Worm (Caenorhabditis elegans) whole organism, L3 larva: Measurements from ENCODE around the gene dhhc-13.

Experiments used
- aly-2 ChIP-seq: fragments of 150-350 bp; optimal IDR thresholded peaks from 2 replicates; lab custom pipeline; 2014; ENCODE audit warnings: missing biosample characterization, missing genetic modification characterization
- ama-1 ChIP-seq: fragments of 150-350 bp; optimal IDR thresholded peaks from 2 replicates; lab custom pipeline; 2018
- ceh-16 ChIP-seq: sonication (generic microtip); optimal IDR thresholded peaks from 2 replicates; lab custom pipeline; 2017; ENCODE audit warnings: missing biosample characterization, missing genetic modification characterization
- ceh-28 ChIP-seq: fragments of 150-350 bp; optimal IDR thresholded peaks from 2 replicates; lab custom pipeline; 2014; ENCODE audit warnings: missing biosample characterization, missing genetic modification reagents, missing genetic modification characterization
- ceh-82 ChIP-seq: fragments of 150-350 bp; optimal IDR thresholded peaks from 2 replicates; lab custom pipeline; 2014; ENCODE audit warnings: missing biosample characterization, missing genetic modification characterization
- daf-12 ChIP-seq: fragments of 150-350 bp; optimal IDR thresholded peaks from 2 replicates; lab custom pipeline; 2014; ENCODE audit warnings: missing biosample characterization, missing genetic modification reagents, missing genetic modification characterization
- egl-27 ChIP-seq: sonication (generic microtip); optimal IDR thresholded peaks from 4 replicates; lab custom pipeline; 2017; ENCODE audit warnings: missing biosample characterization, missing genetic modification reagents, missing genetic modification characterization
- egl-5 ChIP-seq: fragments of 150-350 bp; optimal IDR thresholded peaks from 2 replicates; lab custom pipeline; 2017; ENCODE audit warnings: missing biosample characterization, missing genetic modification reagents, missing genetic modification characterization, inconsistent platforms
- elt-1 ChIP-seq: fragments of 150-350 bp; optimal IDR thresholded peaks from 2 replicates; lab custom pipeline; 2014; ENCODE audit warnings: missing biosample characterization, missing genetic modification characterization
- elt-2 ChIP-seq: sonication (generic microtip); optimal IDR thresholded peaks from 2 replicates; lab custom pipeline; 2016; ENCODE audit warnings: missing genetic modification reagents, mild to moderate bottlenecking, missing genetic modification characterization, missing compliant biosample characterization
- elt-3 ChIP-seq, 3 experiments: fragments of 150-350 bp in 1 of 3; sonication (generic microtip) in 2 of 3; optimal IDR thresholded peaks; 2 replicates in 2 of 3; 4 replicates in 1 of 3; lab custom pipeline; 2014 to 2017; ENCODE audit warnings: missing biosample characterization in 3 of 3, missing genetic modification characterization in 3 of 3
- eor-1 ChIP-seq, 2 experiments: fragments of 150-350 bp; optimal IDR thresholded peaks; 2 replicates each; lab custom pipeline; 2014 to 2018; ENCODE audit warnings: missing biosample characterization in 2 of 2, missing genetic modification characterization in 2 of 2
- fkh-10 ChIP-seq: sonication (generic microtip); optimal IDR thresholded peaks from 2 replicates; lab custom pipeline; 2017; ENCODE audit warnings: missing biosample characterization, missing genetic modification reagents, missing genetic modification characterization
- fos-1 ChIP-seq: fragments of 150-350 bp; optimal IDR thresholded peaks from 2 replicates; lab custom pipeline; 2014; ENCODE audit warnings: missing biosample characterization, missing genetic modification characterization
- hmg-11 ChIP-seq: sonication (generic microtip); optimal IDR thresholded peaks from 2 replicates; lab custom pipeline; 2016; ENCODE audit warnings: missing genetic modification characterization, missing compliant biosample characterization
- jun-1 ChIP-seq: fragments of 150-350 bp; optimal IDR thresholded peaks from 2 replicates; lab custom pipeline; 2014; ENCODE audit warnings: missing biosample characterization, missing genetic modification reagents, missing genetic modification characterization
- lin-15B ChIP-seq: fragments of 150-350 bp; optimal IDR thresholded peaks from 2 replicates; lab custom pipeline; 2014; ENCODE audit warnings: missing biosample characterization, missing genetic modification characterization
- lin-39 ChIP-seq: fragments of 150-350 bp; optimal IDR thresholded peaks from 2 replicates; lab custom pipeline; 2018; ENCODE audit warnings: missing biosample characterization, missing genetic modification reagents, missing genetic modification characterization
- lsy-12 ChIP-seq: sonication (generic microtip); optimal IDR thresholded peaks from 2 replicates; lab custom pipeline; 2016; ENCODE audit warnings: mild to moderate bottlenecking, missing genetic modification characterization, missing compliant biosample characterization
- mdl-1 ChIP-seq: fragments of 150-350 bp; optimal IDR thresholded peaks from 2 replicates; lab custom pipeline; 2014; ENCODE audit warnings: missing biosample characterization, missing genetic modification characterization
- mml-1 ChIP-seq: fragments of 150-350 bp; sonication (generic microtip); optimal IDR thresholded peaks from 3 replicates; lab custom pipeline; 2014; ENCODE audit warnings: missing biosample characterization, missing genetic modification characterization
- nfya-1 ChIP-seq: sonication (generic microtip); optimal IDR thresholded peaks from 2 replicates; lab custom pipeline; 2017; ENCODE audit warnings: missing genetic modification characterization, mild to moderate bottlenecking, missing compliant biosample characterization, antibody characterized with exemption, moderate library complexity; ENCODE audit not compliant: insufficient read depth
- nhr-11 ChIP-seq: fragments of 150-350 bp; optimal IDR thresholded peaks from 2 replicates; lab custom pipeline; 2014; ENCODE audit warnings: missing biosample characterization, missing genetic modification characterization
- nhr-12 ChIP-seq: fragments of 150-350 bp; optimal IDR thresholded peaks from 2 replicates; lab custom pipeline; 2014; ENCODE audit warnings: missing biosample characterization, missing genetic modification characterization
- nhr-23 ChIP-seq: fragments of 150-350 bp; optimal IDR thresholded peaks from 2 replicates; lab custom pipeline; 2014; ENCODE audit warnings: missing biosample characterization, missing genetic modification reagents, missing genetic modification characterization
- nhr-25 ChIP-seq: sonication (generic microtip); optimal IDR thresholded peaks from 2 replicates; lab custom pipeline; 2017; ENCODE audit warnings: missing biosample characterization, missing genetic modification characterization
- nhr-43 ChIP-seq: sonication (generic microtip); optimal IDR thresholded peaks from 2 replicates; lab custom pipeline; 2016; ENCODE audit warnings: mild to moderate bottlenecking, missing genetic modification characterization, missing compliant biosample characterization; ENCODE audit not compliant: poor library complexity, severe bottlenecking
- nhr-67 ChIP-seq: fragments of 150-350 bp; optimal IDR thresholded peaks from 2 replicates; lab custom pipeline; 2014; ENCODE audit warnings: missing biosample characterization, missing genetic modification characterization
- nhr-77 ChIP-seq: fragments of 150-350 bp; optimal IDR thresholded peaks from 2 replicates; lab custom pipeline; 2014; ENCODE audit warnings: missing biosample characterization, missing genetic modification characterization
- pha-4 ChIP-seq: fragments of 150-350 bp; optimal IDR thresholded peaks from 2 replicates; lab custom pipeline; 2014; ENCODE audit warnings: missing biosample characterization, missing genetic modification reagents, missing genetic modification characterization
- sea-2 ChIP-seq: fragments of 150-350 bp; sonication (generic microtip); optimal IDR thresholded peaks from 4 replicates; lab custom pipeline; 2014; ENCODE audit warnings: missing biosample characterization, missing genetic modification reagents, missing genetic modification characterization
- snpc-4 ChIP-seq: fragments of 150-350 bp; optimal IDR thresholded peaks from 2 replicates; lab custom pipeline; 2014; ENCODE audit warnings: missing biosample characterization, missing genetic modification characterization
- tbx-2 ChIP-seq: sonication (generic microtip); optimal IDR thresholded peaks from 2 replicates; lab custom pipeline; 2016; ENCODE audit warnings: mild to moderate bottlenecking, missing genetic modification characterization, missing compliant biosample characterization
- unc-39 ChIP-seq: sonication (generic microtip); optimal IDR thresholded peaks from 4 replicates; lab custom pipeline; 2017; ENCODE audit warnings: missing biosample characterization, missing genetic modification characterization
- unc-62 ChIP-seq: fragments of 150-350 bp; sonication (generic microtip); optimal IDR thresholded peaks from 4 replicates; lab custom pipeline; 2014; ENCODE audit warnings: missing biosample characterization, missing genetic modification reagents, missing genetic modification characterization
- zag-1 ChIP-seq: fragments of 150-350 bp; optimal IDR thresholded peaks from 2 replicates; lab custom pipeline; 2014; ENCODE audit warnings: missing biosample characterization, missing genetic modification characterization
- ztf-4 ChIP-seq: fragments of 150-350 bp; optimal IDR thresholded peaks from 2 replicates; lab custom pipeline; 2014; ENCODE audit warnings: missing biosample characterization, missing genetic modification characterization

Gene dhhc-13

DNA sequence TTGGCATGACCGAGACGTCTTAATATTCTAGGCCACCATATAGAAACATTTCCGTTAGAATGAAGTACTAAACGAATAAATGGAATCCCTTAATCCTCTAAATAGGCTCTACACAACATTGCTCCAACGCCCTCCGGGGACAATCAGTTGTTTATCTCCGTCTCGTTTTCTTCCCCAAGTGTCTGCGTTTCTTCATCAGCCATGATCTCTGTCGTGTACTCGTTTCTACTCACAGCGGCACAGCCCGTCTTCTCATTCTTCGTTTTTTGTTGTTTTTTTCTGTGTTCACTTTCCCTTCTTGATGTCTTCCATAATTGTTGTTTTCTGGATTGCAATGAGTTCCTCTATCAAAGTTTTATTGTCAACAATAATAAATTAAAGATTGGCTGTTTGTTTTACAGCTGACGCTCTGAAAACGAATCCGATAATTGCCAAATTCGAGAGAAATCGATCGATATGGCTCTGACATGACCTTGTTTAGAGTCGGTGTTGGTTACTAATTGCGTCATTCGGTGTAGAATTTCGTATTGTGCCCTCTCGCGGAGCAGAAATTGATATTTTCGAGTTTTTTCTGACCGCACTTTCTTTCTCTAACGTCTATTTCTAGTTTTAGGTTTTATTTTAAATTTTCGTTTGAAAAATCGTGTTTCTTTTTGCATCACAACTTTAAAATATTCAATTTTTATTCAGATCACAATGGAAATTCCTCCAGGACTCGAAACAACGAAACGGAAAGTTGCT is 24.3 kb downstream of the dhhc-13 start, which contains the start of gene pfkb-1.2:
Gene pfkb-1.2, plus strand, starts transcription at position 691 of the 741 bp plus-strand sequence.
- TF ChIP-seq mdl-1 (tag; lab: Kevin White, UChicago) = no peak
- no peak for TF ChIP-seq ceh-82
- TF ChIP-seq nhr-12 (tag; lab: Kevin White, UChicago) = no peak
- TF ChIP-seq nhr-11 = no peak
- no peak for TF ChIP-seq ztf-4 (tag; lab: Kevin White, UChicago)
- TF ChIP-seq pha-4 (tag; lab: Kevin White, UChicago) = peak; percentile 6
- no peak for TF ChIP-seq ama-1 (lab: Kevin White, UChicago)
- no peak for TF ChIP-seq sea-2 (GFP tag; lab: Kevin White, UChicago)
- no peak for TF ChIP-seq nhr-23 (tag; lab: Kevin White, UChicago)
- TF ChIP-seq lin-39 (tag; lab: Kevin White, UChicago) = peak; percentile 60
- TF ChIP-seq aly-2 = no peak
- TF ChIP-seq nhr-43 (tag; lab: Kevin White, UChicago) = no peak
- no peak for TF ChIP-seq elt-3 (tag; optimal IDR thresholded peaks at IDR 0.05; lab: Kevin White, UChicago)
- TF ChIP-seq jun-1 (tag; lab: Kevin White, UChicago) = no peak
- TF ChIP-seq unc-39 = no peak
- no peak for TF ChIP-seq snpc-4
- no peak for TF ChIP-seq daf-12
- peak; percentile 32 for TF ChIP-seq egl-5 (tag; lab: Kevin White, UChicago)
- TF ChIP-seq nhr-25 (tag; lab: Kevin White, UChicago) = no peak
- no peak for TF ChIP-seq tbx-2 (tag; lab: Kevin White, UChicago)
- no peak for TF ChIP-seq unc-62 (GFP tag; lab: Kevin White, UChicago)
- no peak for TF ChIP-seq lsy-12 (tag; lab: Kevin White, UChicago)
- peak; percentile 40 for TF ChIP-seq nfya-1 (tag; lab: Kevin White, UChicago)
- no peak for TF ChIP-seq lin-15B (tag; lab: Kevin White, UChicago)
- no peak for TF ChIP-seq mml-1
- TF ChIP-seq fkh-10 (GFP tag; lab: Kevin White, UChicago) = no peak
- no peak for TF ChIP-seq fos-1 (tag; lab: Kevin White, UChicago)
- TF ChIP-seq eor-1 (tag; optimal IDR thresholded peaks at IDR 0.05; lab: Kevin White, UChicago) = no peak
- TF ChIP-seq nhr-67 = no peak
- no peak for TF ChIP-seq elt-2 (tag; lab: Kevin White, UChicago)
- TF ChIP-seq zag-1 (tag; lab: Kevin White, UChicago) = no peak
- no peak for TF ChIP-seq hmg-11 (tag; lab: Kevin White, UChicago)
- no peak for TF ChIP-seq nhr-77 (tag; lab: Kevin White, UChicago)
- no peak for TF ChIP-seq ceh-16 (tag; lab: Kevin White, UChicago)
- TF ChIP-seq, all 47 proteins: peak for 4

DNA sequence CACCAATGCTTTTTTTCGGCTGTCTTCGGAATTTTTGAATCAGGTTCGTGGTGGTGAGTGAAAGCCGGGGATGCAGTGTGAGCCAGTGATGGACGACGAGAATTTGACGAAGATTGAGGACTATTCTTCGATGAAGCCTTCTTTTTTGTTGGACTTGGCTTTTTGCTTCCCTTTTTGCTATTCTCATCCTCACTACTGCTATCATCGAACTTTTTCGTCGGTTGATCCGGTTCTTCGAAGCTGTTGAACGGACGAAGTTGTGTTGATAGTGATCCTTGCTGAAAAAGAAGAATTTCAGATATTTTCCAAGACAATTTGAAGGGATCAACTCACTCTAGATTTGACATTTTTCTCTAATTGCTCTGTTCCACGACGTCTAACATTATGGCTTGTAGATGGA is 27.0 kb downstream of the dhhc-13 start:
- TF ChIP-seq egl-27 (tag; lab: Kevin White, UChicago) (no peak), lin-39 (tag; lab: Kevin White, UChicago) (peak; percentile 3)

DNA sequence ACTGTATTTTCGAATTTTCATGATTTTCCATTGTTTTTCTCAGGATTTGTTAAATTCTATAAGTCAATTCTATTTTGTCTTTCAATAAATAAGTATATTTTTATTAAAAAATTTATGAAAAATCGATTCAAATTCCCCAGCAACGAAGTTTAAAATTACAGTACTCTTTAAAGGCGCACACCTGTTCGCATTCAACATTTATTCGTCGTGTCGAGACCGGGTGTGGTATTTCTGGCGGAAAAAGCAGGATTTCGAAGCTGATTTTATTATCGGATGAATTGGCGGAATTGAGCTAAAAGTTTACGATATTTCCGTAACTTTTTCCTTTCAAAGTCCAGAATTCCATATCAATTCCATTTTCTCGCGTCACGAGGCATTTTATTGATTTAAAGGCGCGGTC is 28.3 kb downstream of the dhhc-13 start:
- TF ChIP-seq ceh-82 (no peak), ceh-28 (tag; lab: Kevin White, UChicago) (no peak), fos-1 (tag; lab: Kevin White, UChicago) (no peak), tbx-2 (tag; lab: Kevin White, UChicago) (no peak), nhr-11 (no peak), nhr-12 (tag; lab: Kevin White, UChicago) (no peak), ama-1 (lab: Kevin White, UChicago) (no peak), lsy-12 (tag; lab: Kevin White, UChicago) (no peak), sea-2 (GFP tag; lab: Kevin White, UChicago) (no peak), elt-1 (no peak), nhr-25 (tag; lab: Kevin White, UChicago) (no peak), pha-4 (tag; lab: Kevin White, UChicago) (no peak), snpc-4 (no peak), egl-5 (tag; lab: Kevin White, UChicago) (no peak), nhr-67 (no peak), eor-1 (tag; optimal IDR thresholded peaks at IDR 0.05; lab: Kevin White, UChicago) (no peak)
